Fruit fly (Drosophila melanogaster) S2 (cell line): ENCODE data around the gene CG10237.

ENCODE experiments used
- CG8478 ChIP-seq: fragments of >200 bp; optimal IDR thresholded peaks from 2 replicates; lab custom pipeline; 2018
- CTCF ChIP-seq, 2 experiments: fragments of >200 bp; optimal IDR thresholded peaks; 2 replicates each; lab custom pipeline; 2018

The CG10237 gene

dm6 chr2L:19442627-19443026, at the start of gene CG10237:
Gene CG10237 (minus strand): TSS chr2L:19442727.
- TF ChIP-seq CG8478 (lab: Kevin White, UChicago): no peak
- no peak for TF ChIP-seq CTCF (optimal IDR thresholded peaks at IDR 0.05; lab: Kevin White, UChicago)

DNA sequence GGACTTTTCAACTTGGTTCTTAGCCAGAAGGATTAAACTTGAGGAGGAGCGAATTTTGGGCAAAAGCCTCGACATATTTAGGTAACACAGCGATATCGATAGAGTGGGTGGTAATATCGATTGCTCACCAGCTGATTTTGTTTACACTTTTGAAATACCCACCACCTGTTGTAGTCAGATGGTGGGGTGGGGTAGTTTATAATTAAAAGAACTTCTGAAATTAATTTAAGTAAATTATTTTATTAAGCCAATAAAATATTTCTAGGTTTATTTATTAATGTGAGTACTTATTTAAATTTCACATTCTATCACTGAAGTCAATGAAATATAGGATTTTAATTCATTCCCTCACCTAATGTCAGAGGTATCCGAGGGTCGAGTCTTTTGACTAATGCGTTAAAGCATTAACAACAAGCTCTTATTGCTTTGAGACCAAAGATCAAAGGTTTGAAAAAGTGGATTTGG, 47.5 kb upstream of the CG10237 start, which contains the start of the genes CG10194 and CG18094:
CG10194 (minus strand) TSS at position 108 of the 465 bp plus-strand sequence.
CG18094 (plus strand) TSS at position 266 of the 465 bp plus-strand sequence.
- TF ChIP-seq CTCF (optimal IDR thresholded peaks at IDR 0.05; lab: Kevin White, UChicago): no peak
- no peak for TF ChIP-seq CG8478 (lab: Kevin White, UChicago)

DNA sequence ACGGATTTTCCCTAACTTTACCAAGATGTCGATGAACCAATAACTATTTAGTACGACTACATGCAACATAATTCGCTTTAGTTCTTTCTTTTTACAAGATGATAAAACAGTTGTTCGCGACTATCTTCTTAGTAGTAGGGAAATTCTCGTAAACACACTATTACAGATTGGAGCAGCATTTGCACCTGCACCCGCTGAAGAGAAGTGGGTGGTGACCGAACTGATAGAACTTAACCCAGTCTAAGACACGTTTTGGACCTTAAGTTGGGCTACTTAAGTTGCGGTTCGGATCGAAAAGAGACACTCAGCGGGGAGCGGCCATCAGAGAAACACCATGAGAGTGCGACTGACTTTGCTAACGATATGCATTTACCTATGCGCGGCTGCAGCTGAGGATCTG, 44.7 kb upstream of the CG10237 start, which contains the start of gene CG13083:
CG13083 (plus strand) TSS at position 301 of the 400 bp plus-strand sequence.
- TF ChIP-seq CTCF (optimal IDR thresholded peaks at IDR 0.05; lab: Kevin White, UChicago): no peak
- TF ChIP-seq CG8478 (lab: Kevin White, UChicago): no peak

DNA sequence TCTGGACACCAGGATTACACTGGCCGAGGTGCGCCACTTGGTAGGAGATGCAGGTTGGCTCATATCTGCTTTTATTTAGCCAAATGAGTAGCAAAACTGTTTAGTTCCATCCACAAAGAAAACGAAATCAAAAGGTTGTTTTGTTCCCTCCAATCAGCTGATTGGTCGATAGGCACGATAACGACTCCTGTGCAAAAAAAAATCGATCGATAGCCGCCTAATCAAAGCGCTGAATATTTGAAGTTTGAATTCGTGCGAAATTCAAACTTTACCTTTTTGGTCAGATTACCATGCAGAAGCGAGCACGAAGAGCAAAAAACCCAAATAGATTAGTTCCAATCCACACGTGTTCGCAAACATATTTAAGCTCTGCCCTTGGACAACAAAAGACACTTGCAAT, 42.0 kb upstream of the CG10237 start, which contains the start of the genes CG10195 and CG13084:
CG10195 (minus strand) TSS at position 167 of the 400 bp plus-strand sequence.
CG13084 (plus strand) TSS at position 392 of the 400 bp plus-strand sequence.
- no peak for TF ChIP-seq CTCF (optimal IDR thresholded peaks at IDR 0.05; lab: Kevin White, UChicago)
- no peak for TF ChIP-seq CG8478 (lab: Kevin White, UChicago)

DNA sequence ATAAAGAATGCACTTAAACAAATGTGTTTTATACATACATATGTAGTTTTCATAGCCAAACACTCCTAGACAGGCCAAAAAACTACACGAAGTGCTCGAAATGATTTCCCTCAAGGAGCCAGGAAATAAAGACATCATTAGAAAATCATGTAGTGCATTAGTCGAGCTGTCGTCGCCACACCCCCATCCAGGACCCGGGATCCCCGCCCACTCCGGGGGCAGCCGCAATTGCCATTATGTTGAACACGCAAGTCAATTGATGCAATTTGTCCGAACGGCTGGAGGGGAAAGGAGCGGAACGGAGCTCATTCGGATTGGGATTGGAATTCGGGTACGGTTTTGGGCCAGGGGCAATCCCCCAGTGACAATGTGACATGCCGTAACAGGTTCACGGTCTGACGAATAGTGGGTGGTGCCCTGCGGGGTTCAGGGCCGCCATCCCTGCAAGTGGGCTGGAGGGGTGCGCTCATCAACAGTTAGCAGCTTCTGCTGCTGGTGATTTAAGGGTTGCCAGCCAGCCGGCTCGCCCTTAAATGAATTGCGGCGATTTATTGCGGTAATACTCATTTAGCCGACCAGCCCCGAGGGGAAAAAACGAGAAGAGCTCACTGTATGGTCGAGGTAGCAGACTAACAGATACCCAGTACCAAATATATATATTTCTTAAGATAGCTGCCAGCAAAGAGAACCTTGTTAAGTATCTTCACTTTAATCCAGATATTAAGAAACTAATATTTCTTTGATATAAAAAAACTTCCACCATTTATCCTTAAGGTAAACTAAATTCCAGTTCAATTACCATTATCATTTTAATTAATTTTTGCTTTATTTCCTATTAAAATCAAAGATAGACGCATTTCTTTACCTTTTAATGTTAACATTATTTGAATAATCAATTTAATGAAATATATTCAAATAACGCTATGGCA, 38.1 kb upstream of the CG10237 start:
- TF ChIP-seq CTCF (optimal IDR thresholded peaks at IDR 0.05; lab: Kevin White, UChicago) (no peak), CG8478 (lab: Kevin White, UChicago) (no peak)

- TF ChIP-seq CG8478 (lab: Kevin White, UChicago) (no peak), CTCF (optimal IDR thresholded peaks at IDR 0.05; lab: Kevin White, UChicago) (no peak)
These were observed 36.9 kb upstream of the CG10237 start for dm6 chr2L:19479249-19479984.

DNA sequence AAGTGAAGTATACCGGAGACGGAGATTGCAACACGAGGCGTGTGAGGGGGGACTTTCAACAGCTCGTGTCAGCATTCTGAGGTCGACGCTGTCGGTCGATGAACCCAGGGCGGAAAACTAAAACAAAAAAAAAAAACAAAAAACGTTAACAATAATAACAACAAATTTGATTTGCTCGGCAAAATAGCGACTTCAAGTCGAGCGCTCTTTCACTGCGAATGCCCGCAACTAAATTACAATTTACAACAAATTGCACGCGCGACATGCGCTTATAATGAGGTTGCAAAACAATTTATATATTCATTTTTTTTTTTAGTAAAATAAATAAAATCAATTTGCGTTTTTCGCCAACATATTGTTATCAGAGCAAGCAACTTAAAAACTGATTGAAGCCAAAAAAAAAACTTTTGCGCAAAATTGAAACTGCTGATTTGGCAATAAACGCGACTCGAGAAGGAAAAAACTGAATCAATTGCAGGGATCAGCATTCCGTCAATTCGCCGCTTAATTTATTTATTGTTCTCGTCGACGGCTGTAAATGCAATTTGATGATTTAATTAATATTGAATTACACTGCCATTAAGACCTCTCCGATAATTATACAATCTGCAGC, 31.0 kb upstream of the CG10237 start:
- TF ChIP-seq CG8478 (lab: Kevin White, UChicago) (no peak), CTCF (optimal IDR thresholded peaks at IDR 0.05; lab: Kevin White, UChicago) (no peak)

DNA sequence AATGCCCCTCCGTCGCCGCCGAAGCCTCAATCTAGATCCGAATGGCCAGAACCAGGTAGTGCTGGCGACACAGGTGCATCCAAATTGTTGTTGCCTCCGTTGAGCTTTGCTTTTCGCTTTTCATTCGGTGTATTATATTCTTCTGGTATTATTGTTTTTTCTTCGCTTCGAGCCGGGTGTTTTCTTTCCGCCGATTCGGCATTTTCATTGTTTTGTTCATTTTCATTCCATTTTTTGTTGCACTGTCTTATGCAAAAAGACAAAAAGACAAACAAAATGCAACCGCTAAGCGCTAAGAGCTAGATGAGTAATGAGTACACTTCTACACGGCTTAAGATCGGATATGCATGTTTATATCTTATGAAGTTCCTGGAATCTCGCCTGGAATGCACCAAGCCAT, 29.7 kb upstream of the CG10237 start:
- TF ChIP-seq CTCF (optimal IDR thresholded peaks at IDR 0.05; lab: Kevin White, UChicago) (no peak), CG8478 (lab: Kevin White, UChicago) (no peak)

- TF ChIP-seq CTCF (optimal IDR thresholded peaks at IDR 0.05; lab: Kevin White, UChicago) (no peak), CG8478 (lab: Kevin White, UChicago) (no peak)
These were observed 27.2 kb upstream of the CG10237 start for dm6 chr2L:19469751-19470150.

DNA sequence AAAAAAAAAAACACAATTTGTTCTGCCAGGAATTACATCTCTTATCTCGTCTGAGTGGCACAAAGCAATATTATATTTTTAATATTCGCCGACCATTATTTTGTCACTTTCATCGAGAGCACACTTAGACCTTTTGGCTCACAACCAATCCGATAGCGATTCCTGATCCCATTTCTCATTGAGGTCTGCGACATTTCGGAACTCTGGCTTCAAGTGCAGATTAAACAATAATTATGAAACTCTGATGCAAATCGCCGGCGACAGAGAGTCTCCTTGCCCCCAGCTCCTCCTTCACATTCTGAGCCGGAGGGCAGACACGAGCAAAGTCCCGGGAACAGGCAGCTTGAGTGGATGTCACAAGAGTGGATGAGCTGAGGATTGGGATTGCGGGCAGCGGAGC, 26.6 kb upstream of the CG10237 start:
- TF ChIP-seq CTCF (optimal IDR thresholded peaks at IDR 0.05; lab: Kevin White, UChicago) (no peak), CG8478 (lab: Kevin White, UChicago) (no peak)

dm6 chr2L:19463824-19464317, 21.3 kb upstream of the CG10237 start, which contains the start of gene tj:
Gene tj (plus strand): TSS chr2L:19464267.
- no peak for TF ChIP-seq CTCF (optimal IDR thresholded peaks at IDR 0.05; lab: Kevin White, UChicago)
- TF ChIP-seq CG8478 (lab: Kevin White, UChicago): no peak

- TF ChIP-seq CTCF (optimal IDR thresholded peaks at IDR 0.05; lab: Kevin White, UChicago) (no peak), CG8478 (lab: Kevin White, UChicago) (no peak)
These were observed 20.9 kb upstream of the CG10237 start for dm6 chr2L:19463405-19463804.

- TF ChIP-seq CG8478 (lab: Kevin White, UChicago) (no peak), CTCF (optimal IDR thresholded peaks at IDR 0.05; lab: Kevin White, UChicago) (no peak)
These were observed 20.4 kb upstream of the CG10237 start for dm6 chr2L:19462898-19463297.

dm6 chr2L:19459404-19459803, 16.9 kb upstream of the CG10237 start:
- TF ChIP-seq CTCF (optimal IDR thresholded peaks at IDR 0.05; lab: Kevin White, UChicago): no peak
- no peak for TF ChIP-seq CG8478 (lab: Kevin White, UChicago)
